Worm (Caenorhabditis elegans): ENCODE data around the gene C53A5.16.

The C53A5.16 gene

ce11 chrV:14545816-14546283 is 23.4 kb upstream of the C53A5.16 start, which contains the start of gene rike-1:
TSS of gene rike-1 (minus strand) at chrV:14545866.
- TF ChIP-seq ztf-22 (GFP tag; optimal IDR thresholded peaks at IDR 0.05) (no peak), tbx-9 (tag; optimal IDR thresholded peaks at IDR 0.05; ENCODE audit: borderline replicate concordance) (no peak), dpl-1 (GFP tag; optimal IDR thresholded peaks at IDR 0.05) (peak; percentile 9), let-607 (tag; optimal IDR thresholded peaks at IDR 0.05) (peak in 1 of 2 experiments; percentile 9), F33H1.4 (GFP tag; IDR thresholded peaks at IDR 0.05) (no peak), F57A8.1 (GFP tag; optimal IDR thresholded peaks at IDR 0.05) (no peak), rpc-1 (optimal IDR thresholded peaks at IDR 0.05) (no peak), rpc-1 (tag; optimal IDR thresholded peaks at IDR 0.05) (no peak), madf-8 (GFP tag; conservative IDR thresholded peaks at IDR 0.05) (0 out of 2 replicates have a peak, but pooled peaks have one; percentile 21), sdz-38 (tag; optimal IDR thresholded peaks at IDR 0.05) (no peak), aptf-3 (GFP tag; IDR thresholded peaks at IDR 0.05) (no peak), hmg-1.2 (GFP tag; IDR thresholded peaks at IDR 0.05) (no peak), ama-1 (optimal IDR thresholded peaks at IDR 0.05) (no peak), ama-1 (GFP tag; optimal IDR thresholded peaks at IDR 0.05) (no peak), chd-7 (tag; optimal IDR thresholded peaks at IDR 0.05) (no peak), F57C9.4 (tag; optimal IDR thresholded peaks at IDR 0.05) (no peak), lin-35 (GFP tag; optimal IDR thresholded peaks at IDR 0.05) (no peak), F37B4.10 (GFP tag; IDR thresholded peaks at IDR 0.05) (no peak), madf-3 (GFP tag; IDR thresholded peaks at IDR 0.05) (no peak), nfya-1 (tag; optimal IDR thresholded peaks at IDR 0.05; ENCODE audit: borderline replicate concordance, insufficient read depth) (no peak), F10E7.11 (tag; optimal IDR thresholded peaks at IDR 0.05) (no peak), cebp-1 (GFP tag; IDR thresholded peaks at IDR 0.05) (no peak), cebp-1 (tag; optimal IDR thresholded peaks at IDR 0.05) (no peak), efl-1 (GFP tag; optimal IDR thresholded peaks at IDR 0.05) (peak; percentile 15), lin-40 (tag; optimal IDR thresholded peaks at IDR 0.05) (no peak), mcd-1 (GFP tag; IDR thresholded peaks at IDR 0.05) (no peak; the same call in 1 of the 2 replicates), madf-6 (GFP tag; IDR thresholded peaks at IDR 0.05) (peak; percentile 49; the same call in 1 of the 2 replicates), lsl-1 (GFP tag; optimal IDR thresholded peaks at IDR 0.05) (peak; percentile 34), B0019.2 (GFP tag; conservative IDR thresholded peaks at IDR 0.05) (no peak), ceh-91 (GFP tag; IDR thresholded peaks at IDR 0.05) (peak; percentile 54; the same call in 1 of the 2 replicates), lin-54 (GFP tag; optimal IDR thresholded peaks at IDR 0.05) (no peak), rcor-1 (GFP tag; IDR thresholded peaks at IDR 0.05) (0 out of 2 replicates have a peak, but pooled peaks have one; percentile 8)

DNA sequence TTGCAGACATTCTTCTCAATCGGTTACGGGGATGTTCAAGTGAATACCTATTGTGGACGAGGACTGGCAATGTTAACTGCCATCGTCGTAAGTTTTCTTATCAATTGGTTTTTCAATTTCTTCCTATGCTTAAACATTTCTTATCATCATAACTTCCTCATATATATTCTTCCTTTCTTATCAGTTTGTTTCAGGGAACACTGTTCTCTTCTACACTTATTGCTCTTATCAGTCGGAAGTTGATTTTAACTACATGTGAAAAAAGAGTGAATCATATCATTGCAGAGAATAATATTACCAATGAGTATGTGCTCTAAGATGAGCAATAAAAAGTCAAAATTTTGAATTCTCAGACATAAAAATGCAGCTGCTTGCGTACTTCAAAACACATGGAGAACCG is 19.7 kb upstream of the C53A5.16 start:
- no peak for TF ChIP-seq nfya-2 (GFP tag; IDR thresholded peaks at IDR 0.05)
- no peak for TF ChIP-seq zim-3 (tag; optimal IDR thresholded peaks at IDR 0.05)
- peak; percentile 42 for TF ChIP-seq nhr-80 (tag; optimal IDR thresholded peaks at IDR 0.05)
- no peak for TF ChIP-seq ceh-58 (GFP tag; IDR thresholded peaks at IDR 0.05)
- TF ChIP-seq dpl-1 (GFP tag; optimal IDR thresholded peaks at IDR 0.05): no peak
- TF ChIP-seq sea-2 (GFP tag; IDR thresholded peaks at IDR 0.05): no peak
- no peak for TF ChIP-seq attf-5 (GFP tag; optimal IDR thresholded peaks at IDR 0.05)

DNA sequence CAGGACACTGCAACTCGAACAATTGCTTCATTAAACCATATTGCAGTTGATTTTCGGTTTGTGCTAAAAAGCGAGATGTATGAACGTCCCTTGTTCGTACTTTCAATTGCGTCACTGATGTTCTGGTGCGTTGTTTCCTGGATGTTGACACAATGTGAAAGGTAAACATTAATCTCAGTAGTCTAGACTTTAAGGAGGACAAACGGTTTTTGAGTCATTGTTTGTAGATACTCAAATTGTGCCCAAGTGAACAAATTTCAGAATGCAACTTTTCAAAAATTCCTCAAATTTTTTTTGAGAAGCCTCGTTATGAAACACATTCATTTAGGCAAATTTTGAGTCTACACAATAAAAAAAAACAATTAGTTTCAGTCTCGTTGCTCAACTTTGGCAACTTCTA is 18.5 kb upstream of the C53A5.16 start:
- TF ChIP-seq F39B2.1 (GFP tag; IDR thresholded peaks at IDR 0.05) (no peak), unc-62 (GFP tag; optimal IDR thresholded peaks at IDR 0.05) (no peak), dox-1 (GFP tag; IDR thresholded peaks at IDR 0.05) (no peak), F52B5.7 (tag; optimal IDR thresholded peaks at IDR 0.05) (no peak), akir-1 (GFP tag; optimal IDR thresholded peaks at IDR 0.05) (no peak), madf-10 (tag; optimal IDR thresholded peaks at IDR 0.05) (no peak), hlh-12 (tag; optimal IDR thresholded peaks at IDR 0.05) (no peak), let-526 (GFP tag; IDR thresholded peaks at IDR 0.05) (no peak), F49E8.2 (tag; optimal IDR thresholded peaks at IDR 0.05; ENCODE audit: insufficient read depth) (no peak), zfh-2 (GFP tag; conservative IDR thresholded peaks at IDR 0.05) (no peak), ZK185.1 (tag; optimal IDR thresholded peaks at IDR 0.05; ENCODE audit: poor library complexity, severe bottlenecking) (no peak), gei-17 (GFP tag; optimal IDR thresholded peaks at IDR 0.05) (no peak)
